Worm (Caenorhabditis elegans) whole organism, L2 larva: ENCODE results near the gene sip-1.

ENCODE experiments used
- blmp-1 ChIP-seq: sonication (generic microtip); optimal IDR thresholded peaks from 2 replicates; lab custom pipeline; 2017; ENCODE audit warnings: missing genetic modification characterization, mild to moderate bottlenecking, missing compliant biosample characterization, antibody characterized with exemption, moderate library complexity; ENCODE audit not compliant: insufficient read depth
- ceh-82 ChIP-seq: fragments of 150-350 bp; optimal IDR thresholded peaks from 2 replicates; lab custom pipeline; 2014; ENCODE audit warnings: missing biosample characterization, missing genetic modification characterization
- egl-27 ChIP-seq: sonication (generic microtip); optimal IDR thresholded peaks from 3 replicates; lab custom pipeline; 2017; ENCODE audit warnings: missing biosample characterization, missing genetic modification reagents, missing genetic modification characterization
- fos-1 ChIP-seq: fragments of 150-350 bp; optimal IDR thresholded peaks from 2 replicates; lab custom pipeline; 2014; ENCODE audit warnings: missing biosample characterization, missing genetic modification characterization
- lin-39 ChIP-seq: fragments of 150-350 bp; optimal IDR thresholded peaks from 2 replicates; lab custom pipeline; 2014; ENCODE audit warnings: missing biosample characterization, missing genetic modification reagents, missing genetic modification characterization
- nhr-11 ChIP-seq: fragments of 150-350 bp; optimal IDR thresholded peaks from 2 replicates; lab custom pipeline; 2014; ENCODE audit warnings: missing biosample characterization, missing genetic modification characterization
- nhr-12 ChIP-seq: fragments of 150-350 bp; optimal IDR thresholded peaks from 2 replicates; lab custom pipeline; 2014; ENCODE audit warnings: missing biosample characterization, missing genetic modification characterization
- snpc-4 ChIP-seq: fragments of 150-350 bp; optimal IDR thresholded peaks from 2 replicates; lab custom pipeline; 2014; ENCODE audit warnings: missing biosample characterization, missing genetic modification characterization
- unc-62 ChIP-seq: fragments of 150-350 bp; optimal IDR thresholded peaks from 2 replicates; lab custom pipeline; 2014; ENCODE audit warnings: missing biosample characterization, missing genetic modification reagents, missing genetic modification characterization
- ztf-11 ChIP-seq: sonication (generic microtip); optimal IDR thresholded peaks from 2 replicates; lab custom pipeline; 2017; ENCODE audit warnings: missing biosample characterization, missing genetic modification characterization
- ztf-4 ChIP-seq: fragments of 150-350 bp; optimal IDR thresholded peaks from 2 replicates; lab custom pipeline; 2014; ENCODE audit warnings: missing biosample characterization, missing genetic modification characterization

ce11 chrIII:10521219-10521618 is 14.6 kb upstream of the sip-1 start:
- TF ChIP-seq ztf-11 (tag; lab: Kevin White, UChicago) (no peak), nhr-11 (tag; lab: Kevin White, UChicago) (no peak), lin-39 (no peak), fos-1 (tag; lab: Kevin White, UChicago) (no peak), nhr-12 (no peak), unc-62 (GFP tag; lab: Kevin White, UChicago) (no peak), ztf-4 (no peak), blmp-1 (tag; lab: Kevin White, UChicago) (no peak), ceh-82 (no peak), egl-27 (tag; lab: Kevin White, UChicago) (no peak), snpc-4 (tag; lab: Kevin White, UChicago) (no peak)
